Worm (Caenorhabditis elegans) whole organism, L3 larva: ENCODE results near the gene Y17D7B.2.

Experiments
- ZK546.5 ChIP-seq: sonication (generic microtip); optimal IDR thresholded peaks from 2 replicates; lab custom pipeline; 2017; ENCODE audit warnings: missing biosample characterization, missing genetic modification characterization
- aly-2 ChIP-seq: fragments of 150-350 bp; optimal IDR thresholded peaks from 2 replicates; lab custom pipeline; 2014; ENCODE audit warnings: missing biosample characterization, missing genetic modification characterization
- ceh-16 ChIP-seq: sonication (generic microtip); optimal IDR thresholded peaks from 2 replicates; lab custom pipeline; 2017; ENCODE audit warnings: missing biosample characterization, missing genetic modification characterization
- ceh-28 ChIP-seq: fragments of 150-350 bp; optimal IDR thresholded peaks from 2 replicates; lab custom pipeline; 2014; ENCODE audit warnings: missing biosample characterization, missing genetic modification reagents, missing genetic modification characterization
- ceh-82 ChIP-seq: fragments of 150-350 bp; optimal IDR thresholded peaks from 2 replicates; lab custom pipeline; 2014; ENCODE audit warnings: missing biosample characterization, missing genetic modification characterization
- daf-12 ChIP-seq: fragments of 150-350 bp; optimal IDR thresholded peaks from 2 replicates; lab custom pipeline; 2014; ENCODE audit warnings: missing biosample characterization, missing genetic modification reagents, missing genetic modification characterization
- egl-27 ChIP-seq: sonication (generic microtip); optimal IDR thresholded peaks from 4 replicates; lab custom pipeline; 2017; ENCODE audit warnings: missing biosample characterization, missing genetic modification reagents, missing genetic modification characterization
- egl-5 ChIP-seq: fragments of 150-350 bp; optimal IDR thresholded peaks from 2 replicates; lab custom pipeline; 2017; ENCODE audit warnings: missing biosample characterization, missing genetic modification reagents, missing genetic modification characterization, inconsistent platforms
- elt-2 ChIP-seq: sonication (generic microtip); optimal IDR thresholded peaks from 2 replicates; lab custom pipeline; 2016; ENCODE audit warnings: missing genetic modification reagents, mild to moderate bottlenecking, missing genetic modification characterization, missing compliant biosample characterization
- elt-3 ChIP-seq, 3 experiments: fragments of 150-350 bp in 1 of 3; sonication (generic microtip) in 2 of 3; optimal IDR thresholded peaks; 2 replicates in 2 of 3; 4 replicates in 1 of 3; lab custom pipeline; 2014 to 2017; ENCODE audit warnings: missing biosample characterization in 3 of 3, missing genetic modification characterization in 3 of 3
- eor-1 ChIP-seq, 2 experiments: fragments of 150-350 bp; optimal IDR thresholded peaks; 2 replicates each; lab custom pipeline; 2014 to 2018; ENCODE audit warnings: missing biosample characterization in 2 of 2, missing genetic modification characterization in 2 of 2
- fkh-10 ChIP-seq: sonication (generic microtip); optimal IDR thresholded peaks from 2 replicates; lab custom pipeline; 2017; ENCODE audit warnings: missing biosample characterization, missing genetic modification reagents, missing genetic modification characterization
- fkh-2 ChIP-seq: fragments of 150-350 bp; optimal IDR thresholded peaks from 2 replicates; lab custom pipeline; 2014; ENCODE audit warnings: missing biosample characterization, missing genetic modification reagents, missing genetic modification characterization
- hmg-11 ChIP-seq: sonication (generic microtip); optimal IDR thresholded peaks from 2 replicates; lab custom pipeline; 2016; ENCODE audit warnings: missing genetic modification characterization, missing compliant biosample characterization
- jun-1 ChIP-seq: fragments of 150-350 bp; optimal IDR thresholded peaks from 2 replicates; lab custom pipeline; 2014; ENCODE audit warnings: missing biosample characterization, missing genetic modification reagents, missing genetic modification characterization
- lin-15B ChIP-seq: fragments of 150-350 bp; optimal IDR thresholded peaks from 2 replicates; lab custom pipeline; 2014; ENCODE audit warnings: missing biosample characterization, missing genetic modification characterization
- lin-39 ChIP-seq: fragments of 150-350 bp; optimal IDR thresholded peaks from 2 replicates; lab custom pipeline; 2018; ENCODE audit warnings: missing biosample characterization, missing genetic modification reagents, missing genetic modification characterization
- lsy-12 ChIP-seq: sonication (generic microtip); optimal IDR thresholded peaks from 2 replicates; lab custom pipeline; 2016; ENCODE audit warnings: mild to moderate bottlenecking, missing genetic modification characterization, missing compliant biosample characterization
- mdl-1 ChIP-seq: fragments of 150-350 bp; optimal IDR thresholded peaks from 2 replicates; lab custom pipeline; 2014; ENCODE audit warnings: missing biosample characterization, missing genetic modification characterization
- mml-1 ChIP-seq: fragments of 150-350 bp; sonication (generic microtip); optimal IDR thresholded peaks from 3 replicates; lab custom pipeline; 2014; ENCODE audit warnings: missing biosample characterization, missing genetic modification characterization
- nfya-1 ChIP-seq: sonication (generic microtip); optimal IDR thresholded peaks from 2 replicates; lab custom pipeline; 2017; ENCODE audit warnings: missing genetic modification characterization, mild to moderate bottlenecking, missing compliant biosample characterization, antibody characterized with exemption, moderate library complexity; ENCODE audit not compliant: insufficient read depth
- nhr-11 ChIP-seq: fragments of 150-350 bp; optimal IDR thresholded peaks from 2 replicates; lab custom pipeline; 2014; ENCODE audit warnings: missing biosample characterization, missing genetic modification characterization
- nhr-12 ChIP-seq: fragments of 150-350 bp; optimal IDR thresholded peaks from 2 replicates; lab custom pipeline; 2014; ENCODE audit warnings: missing biosample characterization, missing genetic modification characterization
- nhr-23 ChIP-seq: fragments of 150-350 bp; optimal IDR thresholded peaks from 2 replicates; lab custom pipeline; 2014; ENCODE audit warnings: missing biosample characterization, missing genetic modification reagents, missing genetic modification characterization
- nhr-25 ChIP-seq: sonication (generic microtip); optimal IDR thresholded peaks from 2 replicates; lab custom pipeline; 2017; ENCODE audit warnings: missing biosample characterization, missing genetic modification characterization
- nhr-43 ChIP-seq: sonication (generic microtip); optimal IDR thresholded peaks from 2 replicates; lab custom pipeline; 2016; ENCODE audit warnings: mild to moderate bottlenecking, missing genetic modification characterization, missing compliant biosample characterization; ENCODE audit not compliant: poor library complexity, severe bottlenecking
- nhr-77 ChIP-seq: fragments of 150-350 bp; optimal IDR thresholded peaks from 2 replicates; lab custom pipeline; 2014; ENCODE audit warnings: missing biosample characterization, missing genetic modification characterization
- pha-4 ChIP-seq: fragments of 150-350 bp; optimal IDR thresholded peaks from 2 replicates; lab custom pipeline; 2014; ENCODE audit warnings: missing biosample characterization, missing genetic modification reagents, missing genetic modification characterization
- pqm-1 ChIP-seq: fragments of 150-350 bp; optimal IDR thresholded peaks from 2 replicates; lab custom pipeline; 2017; ENCODE audit warnings: missing biosample characterization, missing genetic modification characterization, inconsistent platforms
- skn-1 ChIP-seq: fragments of 150-350 bp; optimal IDR thresholded peaks from 2 replicates; lab custom pipeline; 2014; ENCODE audit warnings: missing biosample characterization, missing genetic modification characterization
- snpc-4 ChIP-seq: fragments of 150-350 bp; optimal IDR thresholded peaks from 2 replicates; lab custom pipeline; 2014; ENCODE audit warnings: missing biosample characterization, missing genetic modification characterization
- tbx-2 ChIP-seq: sonication (generic microtip); optimal IDR thresholded peaks from 2 replicates; lab custom pipeline; 2016; ENCODE audit warnings: mild to moderate bottlenecking, missing genetic modification characterization, missing compliant biosample characterization
- unc-39 ChIP-seq: sonication (generic microtip); optimal IDR thresholded peaks from 4 replicates; lab custom pipeline; 2017; ENCODE audit warnings: missing biosample characterization, missing genetic modification characterization
- zag-1 ChIP-seq: fragments of 150-350 bp; optimal IDR thresholded peaks from 2 replicates; lab custom pipeline; 2014; ENCODE audit warnings: missing biosample characterization, missing genetic modification characterization
- ztf-11 ChIP-seq: fragments of 150-350 bp; optimal IDR thresholded peaks from 2 replicates; lab custom pipeline; 2014; ENCODE audit warnings: missing biosample characterization, missing genetic modification characterization
- ztf-4 ChIP-seq: fragments of 150-350 bp; optimal IDR thresholded peaks from 2 replicates; lab custom pipeline; 2014; ENCODE audit warnings: missing biosample characterization, missing genetic modification characterization

The Y17D7B.2 gene

ce11 chrV:18800811-18801210 lies 13.3 kb downstream of the Y17D7B.2 start, which contains the start of gene nhr-170:
Gene nhr-170, minus strand, starts transcription at chrV:18800826.
- TF ChIP-seq nhr-11: no peak
- TF ChIP-seq pha-4 (tag; lab: Kevin White, UChicago): peak; percentile 80

- TF ChIP-seq lsy-12 (tag; lab: Kevin White, UChicago) (no peak), zag-1 (no peak), lin-39 (tag; lab: Kevin White, UChicago) (no peak), hmg-11 (tag; lab: Kevin White, UChicago) (no peak)
These were observed 14.5 kb downstream of the Y17D7B.2 start, which contains the start of gene C54E10.11 for ce11 chrV:18802077-18802476. Gene C54E10.11, minus strand, starts transcription at chrV:18802177.

DNA sequence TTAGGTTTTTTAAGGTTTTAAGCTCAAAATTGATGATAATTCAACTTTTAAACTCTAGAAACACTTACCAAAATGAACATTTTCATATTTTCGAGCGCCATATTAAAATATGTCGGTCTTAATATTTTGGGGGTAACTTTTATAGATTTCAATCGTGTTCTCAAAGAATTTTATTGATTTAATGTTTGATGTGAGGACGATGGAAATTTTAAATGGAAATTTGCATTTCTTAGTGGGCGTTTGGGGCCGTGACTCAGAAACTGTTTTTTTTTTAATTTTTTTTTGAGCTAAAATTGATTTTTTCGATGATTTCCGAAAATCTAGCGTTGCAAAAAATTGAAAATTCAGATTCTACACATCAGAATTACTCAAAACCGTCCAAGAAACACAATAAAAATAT lies 15.7 kb downstream of the Y17D7B.2 start, which contains the start of gene C54E10.10:
TSS of gene C54E10.10 (minus strand) at position 101 of the 400 bp plus-strand sequence.
- TF ChIP-seq nhr-25 (tag; lab: Kevin White, UChicago) (no peak), elt-3 (tag; optimal IDR thresholded peaks at IDR 0.05; lab: Kevin White, UChicago) (no peak), nhr-12 (no peak), lin-15B (tag; lab: Kevin White, UChicago) (no peak), snpc-4 (tag; lab: Kevin White, UChicago) (no peak), jun-1 (tag; lab: Kevin White, UChicago) (no peak), unc-39 (tag; lab: Kevin White, UChicago) (no peak), mml-1 (tag; lab: Kevin White, UChicago) (no peak), nhr-77 (tag; lab: Kevin White, UChicago) (no peak), nhr-11 (no peak), elt-2 (tag; lab: Kevin White, UChicago) (no peak), ceh-82 (tag; lab: Kevin White, UChicago) (no peak), ceh-16 (tag; lab: Kevin White, UChicago) (no peak), eor-1 (tag; optimal IDR thresholded peaks at IDR 0.05; lab: Kevin White, UChicago) (no peak), lsy-12 (tag; lab: Kevin White, UChicago) (no peak), egl-27 (tag; lab: Kevin White, UChicago) (no peak), ztf-11 (tag; lab: Kevin White, UChicago) (no peak), aly-2 (no peak), daf-12 (tag; lab: Kevin White, UChicago) (no peak)

DNA sequence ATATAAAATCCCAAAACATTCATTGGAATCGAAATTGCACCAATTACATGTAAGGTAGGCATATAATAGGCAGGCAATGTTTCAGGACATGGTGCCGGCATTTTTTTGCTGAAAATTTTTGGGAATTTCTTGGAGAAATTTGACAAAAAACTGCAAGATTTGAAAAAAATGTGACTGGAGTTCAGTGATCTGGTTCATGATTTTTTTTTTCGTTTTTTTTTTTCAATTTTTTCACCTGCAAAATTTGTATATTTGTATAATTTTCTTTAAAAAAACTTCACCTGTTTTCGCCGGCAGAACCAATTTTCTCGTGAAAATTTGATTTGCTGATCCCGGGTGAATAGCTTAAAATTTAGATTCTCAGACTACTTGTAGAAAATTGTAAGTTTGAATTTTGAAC lies 18.9 kb downstream of the Y17D7B.2 start, which contains the start of gene sri-10:
TSS of gene sri-10 (minus strand) at position 101 of the 400 bp plus-strand sequence.
- TF ChIP-seq mml-1 (tag; lab: Kevin White, UChicago) (no peak), ZK546.5 (tag; lab: Kevin White, UChicago) (no peak), ceh-28 (tag; lab: Kevin White, UChicago) (no peak), fkh-10 (GFP tag; lab: Kevin White, UChicago) (no peak), nhr-25 (tag; lab: Kevin White, UChicago) (no peak), elt-3 (tag; optimal IDR thresholded peaks at IDR 0.05; lab: Kevin White, UChicago) (no peak), mdl-1 (tag; lab: Kevin White, UChicago) (no peak), lsy-12 (tag; lab: Kevin White, UChicago) (no peak), nhr-43 (tag; lab: Kevin White, UChicago) (no peak), ztf-4 (no peak)

DNA sequence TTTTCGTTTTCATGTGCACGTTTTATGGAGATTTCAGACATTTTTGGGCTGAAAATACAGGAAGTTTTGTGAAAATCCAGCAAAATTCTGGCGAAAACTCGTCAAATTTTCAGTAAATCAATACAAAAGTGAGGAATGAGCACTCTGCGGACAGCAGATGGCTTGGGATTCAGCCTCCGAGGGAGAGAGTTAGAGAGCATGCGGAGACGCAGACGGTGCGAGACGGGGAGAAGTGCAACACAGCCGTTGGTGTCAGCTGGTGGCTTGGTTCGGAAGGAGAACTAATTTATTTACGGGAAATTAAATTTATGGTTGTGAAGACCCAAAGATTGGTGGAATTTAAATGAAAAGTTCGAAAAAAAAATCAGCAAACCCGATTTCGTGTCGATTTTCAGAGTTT lies 21.1 kb downstream of the Y17D7B.2 start, which contains the start of gene C54E10.6:
TSS of gene C54E10.6 (minus strand) at position 109 of the 400 bp plus-strand sequence.
- no peak for TF ChIP-seq pqm-1 (tag; lab: Kevin White, UChicago)
- peak; percentile 33 for TF ChIP-seq nfya-1
- peak; percentile 68 for TF ChIP-seq lin-39 (tag; lab: Kevin White, UChicago)
- TF ChIP-seq fkh-2 (tag; lab: Kevin White, UChicago): no peak
- TF ChIP-seq ceh-82 (tag; lab: Kevin White, UChicago): no peak
- TF ChIP-seq hmg-11 (tag; lab: Kevin White, UChicago): peak; percentile 20
- TF ChIP-seq ztf-4: no peak

DNA sequence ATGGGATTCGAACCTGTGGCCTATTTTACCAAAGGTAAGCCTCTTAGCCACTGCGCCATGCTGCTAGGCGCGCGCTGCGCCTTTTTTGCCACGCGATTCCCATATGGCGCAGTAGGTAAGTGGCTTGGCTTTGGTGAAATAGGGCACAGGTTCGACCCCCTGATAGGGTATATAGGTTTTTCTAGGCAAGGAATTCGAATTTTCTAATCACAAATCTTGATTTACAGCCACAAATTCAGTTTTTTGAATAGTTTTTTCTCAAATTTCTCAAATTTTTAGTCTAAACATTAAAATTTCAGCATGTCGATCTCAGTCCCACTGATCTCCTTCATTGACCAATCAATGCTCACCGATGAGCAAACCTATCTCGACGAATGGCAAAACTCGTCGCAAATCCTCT lies 23.2 kb downstream of the Y17D7B.2 start, which contains the start of gene C54E10.3:
TSS of gene C54E10.3 (plus strand) at position 301 of the 400 bp plus-strand sequence.
- TF ChIP-seq skn-1 (no peak), mml-1 (tag; lab: Kevin White, UChicago) (no peak), tbx-2 (tag; lab: Kevin White, UChicago) (no peak), lsy-12 (tag; lab: Kevin White, UChicago) (no peak), nhr-77 (tag; lab: Kevin White, UChicago) (no peak), nhr-23 (tag; lab: Kevin White, UChicago) (no peak), nhr-25 (tag; lab: Kevin White, UChicago) (no peak), egl-5 (tag; lab: Kevin White, UChicago) (no peak), lin-39 (tag; lab: Kevin White, UChicago) (no peak), unc-39 (tag; lab: Kevin White, UChicago) (no peak), zag-1 (no peak), snpc-4 (tag; lab: Kevin White, UChicago) (no peak), nhr-11 (no peak)
- TF ChIP-seq, all 47 proteins: peak for 0
